Worm (Caenorhabditis elegans) whole organism, L4/young adult: ENCODE results near the gene sms-1.

ENCODE experiments used
- W03F9.2 ChIP-seq: fragments of 150-350 bp; optimal IDR thresholded peaks from 2 replicates; lab custom pipeline; 2014; ENCODE audit warnings: missing biosample characterization, missing genetic modification characterization
- dao-5 ChIP-seq: sonication (generic microtip); optimal IDR thresholded peaks from 2 replicates; lab custom pipeline; 2016; ENCODE audit warnings: missing genotype, missing genetic modification characterization, moderate library complexity, missing compliant biosample characterization

DNA sequence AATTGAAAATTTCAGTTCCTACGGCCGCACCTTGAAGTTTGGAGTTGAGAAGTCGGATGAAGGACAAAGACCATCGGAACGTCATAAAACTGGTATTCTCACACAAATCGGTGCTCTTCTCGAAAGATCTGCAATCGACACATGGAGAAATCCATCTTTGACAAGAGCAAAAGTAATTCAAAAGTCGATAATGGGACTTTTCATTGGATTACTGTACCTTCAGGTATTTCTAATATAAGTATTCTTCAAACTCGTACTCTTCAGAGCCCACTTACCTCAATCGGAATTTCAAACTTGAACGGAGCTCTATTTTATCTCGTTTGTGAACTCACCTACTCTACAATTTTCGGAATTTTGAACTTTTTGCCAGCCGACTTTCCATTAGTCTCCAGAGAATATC, 26.0 kb downstream of the sms-1 start:
- TF ChIP-seq W03F9.2 (tag; lab: Kevin White, UChicago) (no peak), dao-5 (tag; lab: Kevin White, UChicago) (no peak)
